Worm (Caenorhabditis elegans) whole organism, young adult: ENCODE data around the gene E02H1.1.

Source experiments
- B0019.2 ChIP-seq: fragments of 200-800 bp; sonication (Bioruptor generic); conservative IDR thresholded peaks from 2 replicates; pipeline ENCODE4 v1.3.6; 2022; ENCODE audit warnings: missing genetic modification reagents, missing genetic modification characterization, missing compliant biosample characterization
- C17E4.6 ChIP-seq: fragments of 200-800 bp; sonication (Bioruptor generic); IDR thresholded peaks from 2 replicates; pipeline ENCODE4 v1.3.6; 2022; ENCODE audit warnings: missing genetic modification reagents, missing genetic modification characterization, missing compliant biosample characterization
- F10E7.11 ChIP-seq: sonication (generic microtip); optimal IDR thresholded peaks from 2 replicates; lab custom pipeline; 2017; ENCODE audit warnings: mild to moderate bottlenecking, missing genetic modification characterization, moderate library complexity, missing compliant biosample characterization
- F52B5.7 ChIP-seq: sonication (generic microtip); optimal IDR thresholded peaks from 2 replicates; lab custom pipeline; 2016; ENCODE audit warnings: mild to moderate bottlenecking, missing genetic modification characterization, missing compliant biosample characterization
- T26A5.8 ChIP-seq: sonication (generic microtip); optimal IDR thresholded peaks from 2 replicates; lab custom pipeline; 2016; ENCODE audit warnings: missing genetic modification characterization, missing compliant biosample characterization
- Y79H2A.3 ChIP-seq: fragments of 200-800 bp; sonication (Bioruptor generic); conservative IDR thresholded peaks from 2 replicates; pipeline ENCODE4 v1.3.6; 2022; ENCODE audit warnings: missing genetic modification reagents, missing genetic modification characterization, missing compliant biosample characterization
- ZK185.1 ChIP-seq: sonication (generic microtip); optimal IDR thresholded peaks from 2 replicates; lab custom pipeline; 2016; ENCODE audit warnings: mild to moderate bottlenecking, missing genetic modification characterization, missing compliant biosample characterization; ENCODE audit not compliant: poor library complexity, severe bottlenecking
- atf-7 ChIP-seq: sonication (generic microtip); optimal IDR thresholded peaks from 2 replicates; lab custom pipeline; 2017; ENCODE audit warnings: mild to moderate bottlenecking, missing genetic modification characterization, missing compliant biosample characterization
- athp-1 ChIP-seq: sonication (generic microtip); optimal IDR thresholded peaks from 2 replicates; lab custom pipeline; 2017; ENCODE audit warnings: mild to moderate bottlenecking, missing genetic modification characterization, missing compliant biosample characterization
- attf-6 ChIP-seq: fragments of 200-800 bp; sonication (Bioruptor generic); IDR thresholded peaks from 2 replicates; pipeline ENCODE4 v1.3.6; 2022; ENCODE audit warnings: missing genetic modification reagents, missing genetic modification characterization, missing compliant biosample characterization
- cebp-1 ChIP-seq, 2 experiments: fragments of 200-800 bp in 1 of 2; sonication (Bioruptor generic) in 1 of 2; sonication (generic microtip) in 1 of 2; IDR thresholded peaks in 1 of 2; optimal IDR thresholded peaks in 1 of 2; 2 replicates each; pipeline versions ENCODE4 v1.3.6 to Lab custom; 2017 to 2022; ENCODE audit warnings: missing compliant biosample characterization in 2 of 2, missing genetic modification characterization in 2 of 2, mild to moderate bottlenecking in 1 of 2, missing genetic modification reagents in 1 of 2, moderate library complexity in 1 of 2
- cebp-2 ChIP-seq: fragments of 200-800 bp; sonication (Bioruptor generic); IDR thresholded peaks from 2 replicates; pipeline ENCODE4 v1.3.6; 2022; ENCODE audit warnings: missing genetic modification characterization, missing compliant biosample characterization
- ceh-100 ChIP-seq: fragments of 200-800 bp; sonication (Bioruptor generic); IDR thresholded peaks from 2 replicates; pipeline ENCODE4 v1.3.6; 2022; ENCODE audit warnings: missing genetic modification reagents, missing genetic modification characterization, missing compliant biosample characterization
- ceh-58 ChIP-seq: fragments of 200-800 bp; sonication (Bioruptor generic); IDR thresholded peaks from 2 replicates; pipeline ENCODE4 v1.3.6; 2022; ENCODE audit warnings: missing genetic modification characterization, missing compliant biosample characterization
- ceh-79 ChIP-seq: sonication (generic microtip); optimal IDR thresholded peaks from 2 replicates; lab custom pipeline; 2017; ENCODE audit warnings: mild to moderate bottlenecking, missing genetic modification characterization, missing compliant biosample characterization
- dox-1 ChIP-seq: fragments of 200-800 bp; sonication (Bioruptor generic); IDR thresholded peaks from 2 replicates; pipeline ENCODE4 v1.3.6; 2022; ENCODE audit warnings: missing genetic modification reagents, missing genetic modification characterization, missing compliant biosample characterization
- egrh-3 ChIP-seq: fragments of 200-800 bp; sonication (Bioruptor generic); IDR thresholded peaks from 2 replicates; pipeline ENCODE4 v1.3.6; 2022; ENCODE audit warnings: missing genetic modification reagents, missing genetic modification characterization, missing compliant biosample characterization
- ets-4 ChIP-seq: fragments of 200-800 bp; sonication (Bioruptor generic); optimal IDR thresholded peaks from 2 replicates; lab custom pipeline; 2018; ENCODE audit warnings: mild to moderate bottlenecking, missing genetic modification characterization, missing compliant biosample characterization
- hmg-1.2 ChIP-seq: fragments of 200-800 bp; sonication (Bioruptor generic); IDR thresholded peaks from 2 replicates; pipeline ENCODE4 v1.3.6; 2022; ENCODE audit warnings: missing genetic modification reagents, missing genetic modification characterization, missing compliant biosample characterization
- lir-1 ChIP-seq: fragments of 200-800 bp; sonication (Bioruptor generic); conservative IDR thresholded peaks from 2 replicates; pipeline ENCODE4 v1.3.6; 2022; ENCODE audit warnings: missing genetic modification reagents, missing genetic modification characterization, missing compliant biosample characterization
- madf-3 ChIP-seq: fragments of 200-800 bp; sonication (Bioruptor generic); IDR thresholded peaks from 2 replicates; pipeline ENCODE4 v1.3.6; 2022; ENCODE audit warnings: missing genetic modification reagents, missing genetic modification characterization, missing compliant biosample characterization
- madf-6 ChIP-seq: fragments of 200-800 bp; sonication (Bioruptor generic); IDR thresholded peaks from 2 replicates; pipeline ENCODE4 v1.3.6; 2022; ENCODE audit warnings: missing genetic modification reagents, missing genetic modification characterization, missing compliant biosample characterization
- madf-8 ChIP-seq: fragments of 200-800 bp; sonication (Bioruptor generic); conservative IDR thresholded peaks from 2 replicates; pipeline ENCODE4 v1.3.6; 2022; ENCODE audit warnings: missing genetic modification reagents, missing genetic modification characterization, missing compliant biosample characterization
- mel-28 ChIP-seq: sonication (generic microtip); optimal IDR thresholded peaks from 2 replicates; lab custom pipeline; 2016; ENCODE audit warnings: borderline replicate concordance, mild to moderate bottlenecking, missing genetic modification characterization, missing compliant biosample characterization
- repo-1 ChIP-seq: sonication (generic microtip); optimal IDR thresholded peaks from 2 replicates; lab custom pipeline; 2017; ENCODE audit warnings: mild to moderate bottlenecking, missing genetic modification characterization, missing compliant biosample characterization
- rpc-1 ChIP-seq, 2 experiments: fragments of 150-350 bp in 1 of 2; sonication (generic microtip) in 1 of 2; optimal IDR thresholded peaks; 2 replicates each; lab custom pipeline; 2014 to 2018; ENCODE audit warnings: missing biosample characterization in 1 of 2, missing genetic modification characterization in 1 of 2, missing genetic modification reagents in 1 of 2, missing genotype in 1 of 2
- sdz-38 ChIP-seq: sonication (generic microtip); optimal IDR thresholded peaks from 2 replicates; lab custom pipeline; 2016; ENCODE audit warnings: missing genotype, missing genetic modification characterization, missing compliant biosample characterization
- sea-2 ChIP-seq: fragments of 200-800 bp; sonication (Bioruptor generic); IDR thresholded peaks from 2 replicates; pipeline ENCODE4 v1.3.6; 2022; ENCODE audit warnings: missing genetic modification characterization, missing compliant biosample characterization
- snpc-1.3 ChIP-seq: sonication (generic microtip); optimal IDR thresholded peaks from 2 replicates; lab custom pipeline; 2017; ENCODE audit warnings: missing genetic modification characterization, mild to moderate bottlenecking, missing compliant biosample characterization, antibody characterized with exemption, moderate library complexity, missing genotype, missing genetic modification reagents; ENCODE audit not compliant: insufficient read depth
- snpc-3.4 ChIP-seq: sonication (generic microtip); optimal IDR thresholded peaks from 2 replicates; lab custom pipeline; 2017; ENCODE audit warnings: missing genetic modification characterization, mild to moderate bottlenecking, missing compliant biosample characterization, antibody characterized with exemption, moderate library complexity, missing genotype, missing genetic modification reagents
- somi-1 ChIP-seq: fragments of 200-800 bp; sonication (Bioruptor generic); optimal IDR thresholded peaks from 2 replicates; lab custom pipeline; 2018; ENCODE audit warnings: mild to moderate bottlenecking, missing genetic modification characterization, missing compliant biosample characterization
- unc-62 ChIP-seq: fragments of 150-350 bp; optimal IDR thresholded peaks from 2 replicates; lab custom pipeline; 2014; ENCODE audit warnings: missing biosample characterization, missing genetic modification reagents, missing genetic modification characterization
- zfh-2 ChIP-seq: fragments of 200-800 bp; sonication (Bioruptor generic); conservative IDR thresholded peaks from 2 replicates; pipeline ENCODE4 v1.3.6; 2022; ENCODE audit warnings: missing genetic modification reagents, missing genetic modification characterization, missing compliant biosample characterization

Gene E02H1.1

DNA sequence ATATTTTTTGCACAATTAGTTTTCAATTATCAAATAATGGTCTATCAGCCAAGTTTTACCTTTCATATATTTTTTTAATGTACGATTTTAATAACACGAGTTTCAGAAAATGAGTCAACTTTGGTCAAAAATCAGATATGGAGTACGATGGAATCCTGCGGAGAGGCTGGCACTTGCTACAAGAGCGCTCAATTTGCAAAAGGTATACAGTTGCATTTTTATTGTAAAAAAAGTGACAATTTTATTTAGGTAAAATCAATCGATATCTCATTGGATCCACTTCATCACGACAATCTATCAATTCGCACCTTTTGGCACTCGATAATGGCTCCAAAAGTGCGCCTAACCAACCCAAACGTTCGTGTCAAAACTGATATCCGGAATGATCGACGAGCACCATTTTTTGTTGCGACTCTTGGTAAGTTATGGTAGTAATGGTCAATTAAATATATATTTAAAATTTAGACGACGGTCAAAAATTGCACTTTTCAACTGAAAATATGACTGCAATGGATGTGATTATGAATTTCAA is 6.6 kb upstream of the E02H1.1 start, which contains the start of gene mrpl-53 (continued):
- TF ChIP-seq madf-6 (GFP tag; lab: Robert Waterston, UW) (0 out of 2 replicates have a peak, but pooled peaks have one; percentile 43), cebp-1 (GFP tag; IDR thresholded peaks at IDR 0.05; lab: Robert Waterston, UW) (no peak; the same call in 1 of the 2 replicates), cebp-1 (tag; optimal IDR thresholded peaks at IDR 0.05; lab: Kevin White, UChicago) (peak; percentile 19)

DNA sequence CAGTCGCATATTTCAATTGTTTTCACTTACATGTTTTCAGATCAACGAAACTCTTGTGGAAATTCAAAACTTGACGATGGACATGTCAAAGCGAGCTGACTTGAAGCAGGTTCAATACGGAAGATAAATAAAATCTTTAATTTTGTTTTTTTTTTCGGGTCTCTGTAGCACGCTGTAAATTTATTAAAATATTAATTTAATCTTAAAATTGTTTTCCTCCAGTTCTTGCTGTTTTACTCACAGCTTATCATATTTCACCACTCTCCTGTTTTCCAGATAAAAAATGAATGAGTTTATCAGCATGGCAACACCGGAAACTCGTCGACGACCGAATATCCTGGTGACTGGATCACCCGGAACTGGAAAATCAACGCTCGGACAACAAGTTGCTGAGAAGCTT is 5.4 kb upstream of the E02H1.1 start, which contains the start of gene E02H1.6:
Gene E02H1.6, plus strand, starts transcription at position 301 of the 400 bp plus-strand sequence.
- TF ChIP-seq ceh-79 (tag; lab: Kevin White, UChicago) (no peak), lir-1 (GFP tag; lab: Robert Waterston, UW) (no peak), attf-6 (no peak), repo-1 (no peak), somi-1 (no peak), B0019.2 (no peak), cebp-1 (GFP tag; IDR thresholded peaks at IDR 0.05; lab: Robert Waterston, UW) (no peak), cebp-1 (tag; optimal IDR thresholded peaks at IDR 0.05; lab: Kevin White, UChicago) (no peak), C17E4.6 (GFP tag; lab: Robert Waterston, UW) (no peak), ets-4 (GFP tag; lab: Kevin White, UChicago) (no peak), egrh-3 (no peak), hmg-1.2 (GFP tag; lab: Robert Waterston, UW) (no peak), zfh-2 (GFP tag; lab: Robert Waterston, UW) (no peak), ceh-100 (no peak), F10E7.11 (tag; lab: Kevin White, UChicago) (no peak), mel-28 (tag; lab: Kevin White, UChicago) (no peak), sea-2 (no peak), madf-8 (GFP tag; lab: Robert Waterston, UW) (no peak), madf-3 (GFP tag; lab: Robert Waterston, UW) (no peak), ZK185.1 (tag; lab: Kevin White, UChicago) (no peak)
- TF ChIP-seq, all 124 proteins: peak for 0

DNA sequence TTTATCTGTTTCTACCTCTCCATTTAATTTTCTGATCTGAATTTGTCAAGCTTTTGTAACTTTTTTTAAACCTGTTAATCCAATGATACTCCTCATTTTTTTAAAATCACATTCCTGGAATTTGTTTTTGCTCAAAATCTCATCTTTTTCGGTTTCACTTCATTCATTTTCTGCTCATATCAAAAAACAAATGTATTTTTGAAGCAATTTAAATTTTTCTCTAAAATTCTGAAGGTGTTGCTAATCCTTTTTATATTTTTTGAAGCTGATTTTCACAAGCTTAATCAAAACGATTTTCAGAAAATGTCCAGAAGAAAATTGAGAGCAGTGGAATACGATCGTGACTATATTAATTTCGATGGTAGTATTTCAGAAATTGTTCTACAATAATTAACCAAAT is 4.0 kb upstream of the E02H1.1 start, which contains the start of gene E02H1.5:
Gene E02H1.5, plus strand, starts transcription at position 301 of the 400 bp plus-strand sequence.
- TF ChIP-seq Y79H2A.3 (GFP tag; lab: Robert Waterston, UW) (no peak), hmg-1.2 (GFP tag; lab: Robert Waterston, UW) (0 out of 2 replicates have a peak, but pooled peaks have one; percentile 4)

DNA sequence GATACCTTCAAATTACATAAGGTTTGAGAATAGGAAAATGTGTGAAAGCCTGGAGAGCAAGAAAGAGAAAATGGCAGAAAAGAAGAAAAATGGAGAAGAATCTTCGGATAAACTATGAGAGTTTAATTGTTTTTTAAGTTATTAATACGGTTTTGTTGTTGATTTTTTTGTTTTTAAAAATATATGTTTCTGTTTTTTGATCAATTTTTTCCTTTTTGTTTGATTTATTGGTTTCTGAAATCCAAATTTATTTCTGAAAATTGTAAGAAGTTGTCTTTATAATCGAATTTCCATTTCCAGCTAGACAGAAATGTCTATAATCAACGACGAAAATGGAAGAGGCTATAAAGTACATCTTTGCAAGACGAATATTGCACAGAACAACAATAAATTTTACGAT is 1.8 kb upstream of the E02H1.1 start, which contains the start of gene parp-2:
Gene parp-2, plus strand, starts transcription at position 301 of the 400 bp plus-strand sequence.
- TF ChIP-seq T26A5.8 (tag; lab: Kevin White, UChicago), result no peak
- TF ChIP-seq attf-6, result no peak
- TF ChIP-seq ceh-58 (GFP tag; lab: Robert Waterston, UW), result no peak
- TF ChIP-seq athp-1 (tag; lab: Kevin White, UChicago), result no peak
- no peak for TF ChIP-seq F52B5.7
- TF ChIP-seq dox-1, result no peak
- TF ChIP-seq cebp-2 (GFP tag; lab: Robert Waterston, UW), result no peak
- TF ChIP-seq unc-62 (GFP tag; lab: Kevin White, UChicago), result no peak
- TF ChIP-seq snpc-1.3 (tag; lab: Kevin White, UChicago), result no peak
- no peak for TF ChIP-seq atf-7 (tag; lab: Kevin White, UChicago)
- TF ChIP-seq sdz-38 (tag; lab: Kevin White, UChicago), result no peak
- no peak for TF ChIP-seq snpc-3.4 (tag; lab: Kevin White, UChicago)
- no peak for TF ChIP-seq rpc-1 (optimal IDR thresholded peaks at IDR 0.05; lab: Kevin White, UChicago)
- no peak for TF ChIP-seq rpc-1 (tag; optimal IDR thresholded peaks at IDR 0.05; lab: Kevin White, UChicago)
